Fruit fly (Drosophila melanogaster): ENCODE results near the gene CG9853.

The CG9853 gene

dm6 chr3R:4428585-4429464, 27.0 kb upstream of the CG9853 start, which contains the start of gene srl (continued):
- TF ChIP-seq nerfin-1 (tag; optimal IDR thresholded peaks at IDR 0.05) = peak; percentile 74
- TF ChIP-seq bsh (GFP tag; optimal IDR thresholded peaks at IDR 0.05) = no peak
- TF ChIP-seq usp (GFP tag; optimal IDR thresholded peaks at IDR 0.05) = no peak
- TF ChIP-seq D19B (GFP tag; optimal IDR thresholded peaks at IDR 0.05) = no peak
- TF ChIP-seq CG12104 (GFP tag; optimal IDR thresholded peaks at IDR 0.05) = no peak
- 0 out of 2 replicates have a peak, but pooled peaks have one; percentile 41 for TF ChIP-seq bbx (GFP tag; IDR thresholded peaks at IDR 0.05; ENCODE audit: partially characterized antibody)
- peak; percentile 96 for TF ChIP-seq CG9797 (GFP tag; optimal IDR thresholded peaks at IDR 0.05)
- no peak for TF ChIP-seq CG17802 (tag; optimal IDR thresholded peaks at IDR 0.05)
- no peak for TF ChIP-seq CG6254 (GFP tag; optimal IDR thresholded peaks at IDR 0.05)
- TF ChIP-seq CG4730 (GFP tag; IDR thresholded peaks at IDR 0.05) = no peak
- peak; percentile 51 for TF ChIP-seq CG10543 (GFP tag; optimal IDR thresholded peaks at IDR 0.05)
- peak; percentile 75 for TF ChIP-seq MBD-R2 (GFP tag; IDR thresholded peaks at IDR 0.05)
- no peak for TF ChIP-seq pum (GFP tag; optimal IDR thresholded peaks at IDR 0.05)
- TF ChIP-seq dpn (GFP tag; optimal IDR thresholded peaks at IDR 0.05) = no peak
- TF ChIP-seq CG6175 (GFP tag; IDR thresholded peaks at IDR 0.05) = peak; percentile 69; the same call in 1 of the 3 replicates
- TF ChIP-seq HmgZ (tag; optimal IDR thresholded peaks at IDR 0.05) = peak; percentile 51
- TF ChIP-seq CG1024 (GFP tag; IDR thresholded peaks at IDR 0.05) = no peak
- 0 out of 2 replicates have a peak, but pooled peaks have one; percentile 25 for TF ChIP-seq Bgb (GFP tag; IDR thresholded peaks at IDR 0.05; ENCODE audit: partially characterized antibody)
- TF ChIP-seq repo (GFP tag; optimal IDR thresholded peaks at IDR 0.05) = no peak
- TF ChIP-seq CG6791 (GFP tag; IDR thresholded peaks at IDR 0.05; ENCODE audit: partially characterized antibody) = peak; percentile 53; the same call in 2 of the 3 replicates
- TF ChIP-seq da (GFP tag; optimal IDR thresholded peaks at IDR 0.05) = no peak
- no peak; the same call in 1 of the 2 replicates for TF ChIP-seq CG32532 (GFP tag; IDR thresholded peaks at IDR 0.05)
- TF ChIP-seq CG1602 (GFP tag; optimal IDR thresholded peaks at IDR 0.05) = no peak
- no peak for TF ChIP-seq CG32772 (GFP tag; IDR thresholded peaks at IDR 0.05)
- TF ChIP-seq vfl (GFP tag; optimal IDR thresholded peaks at IDR 0.05) = no peak
- TF ChIP-seq CG11696 (GFP tag; IDR thresholded peaks at IDR 0.05) = no peak
- TF ChIP-seq psq (GFP tag; optimal IDR thresholded peaks at IDR 0.05) = no peak
- peak; percentile 39 for TF ChIP-seq CG14710 (tag; optimal IDR thresholded peaks at IDR 0.05)
- no peak for TF ChIP-seq CG32767 (GFP tag; IDR thresholded peaks at IDR 0.05)
- TF ChIP-seq sens-2 (GFP tag; IDR thresholded peaks at IDR 0.05) = no peak
- TF ChIP-seq Sry-δ (GFP tag; optimal IDR thresholded peaks at IDR 0.05) = peak; percentile 38
- no peak for TF ChIP-seq eve (GFP tag; optimal IDR thresholded peaks at IDR 0.05)
- TF ChIP-seq CG3407 (GFP tag; optimal IDR thresholded peaks at IDR 0.05) = no peak
- no peak for TF ChIP-seq corto (GFP tag; optimal IDR thresholded peaks at IDR 0.05)
- TF ChIP-seq jing (GFP tag; optimal IDR thresholded peaks at IDR 0.05) = no peak
- TF ChIP-seq CG10274 (GFP tag; optimal IDR thresholded peaks at IDR 0.05) = peak; percentile 2
- peak; percentile 21 for TF ChIP-seq D19A (tag; optimal IDR thresholded peaks at IDR 0.05)
- TF ChIP-seq CG11085 (GFP tag; IDR thresholded peaks at IDR 0.05) = no peak
- no peak for TF ChIP-seq pnt (GFP tag; optimal IDR thresholded peaks at IDR 0.05)
- TF ChIP-seq ewg (GFP tag; optimal IDR thresholded peaks at IDR 0.05) = no peak
- no peak for TF ChIP-seq CG4404 (GFP tag; IDR thresholded peaks at IDR 0.05)
- no peak for TF ChIP-seq CG6654 (GFP tag; optimal IDR thresholded peaks at IDR 0.05)
- TF ChIP-seq cg (GFP tag; optimal IDR thresholded peaks at IDR 0.05) = peak; percentile 85
- peak; percentile 72 for TF ChIP-seq Adf1 (GFP tag; IDR thresholded peaks at IDR 0.05)
- TF ChIP-seq CG10431 (GFP tag; optimal IDR thresholded peaks at IDR 0.05) = no peak
- TF ChIP-seq CG5180 (GFP tag; optimal IDR thresholded peaks at IDR 0.05) = peak; percentile 12
- no peak for TF ChIP-seq CG15073 (GFP tag; optimal IDR thresholded peaks at IDR 0.05)
- TF ChIP-seq CG17829 (tag; optimal IDR thresholded peaks at IDR 0.05) = peak; percentile 60
- TF ChIP-seq CG12942 (GFP tag; optimal IDR thresholded peaks at IDR 0.05) = no peak

Measured in whole organism, embryonic.